Fruit fly (Drosophila melanogaster) whole organism, embryonic: ENCODE measurements around the gene InR.

Experiments
- B-H2 ChIP-seq: fragments of 200-800 bp; sonication (Bioruptor generic); optimal IDR thresholded peaks from 2 replicates; lab custom pipeline; 2018; ENCODE audit warnings: missing biosample characterization, mild to moderate bottlenecking, missing genetic modification characterization
- BEAF-32 ChIP-seq: fragments of 200-800 bp; sonication (Bioruptor generic); optimal IDR thresholded peaks from 3 replicates; lab custom pipeline; 2017; ENCODE audit warnings: missing biosample characterization, missing genetic modification characterization, mild to moderate bottlenecking, moderate library complexity, missing genetic modification reagents
- BtbVII ChIP-seq: fragments of 200-800 bp; sonication (Bioruptor generic); optimal IDR thresholded peaks from 3 replicates; lab custom pipeline; 2017; ENCODE audit warnings: missing biosample characterization, mild to moderate bottlenecking, missing genetic modification characterization
- Bteb2 ChIP-seq: fragments of 200-800 bp; sonication (Bioruptor generic); optimal IDR thresholded peaks from 2 replicates; lab custom pipeline; 2016; ENCODE audit warnings: missing biosample characterization, missing genetic modification characterization
- CG11456 ChIP-seq: fragments of 200-800 bp; sonication (Bioruptor generic); IDR thresholded peaks from 3 replicates; pipeline ENCODE4 v1.3.6; 2022; ENCODE audit warnings: missing biosample characterization, missing genetic modification characterization
- CG12659 ChIP-seq: fragments of 200-800 bp; sonication (Bioruptor generic); optimal IDR thresholded peaks from 3 replicates; lab custom pipeline; 2017; ENCODE audit warnings: mild to moderate bottlenecking, missing biosample characterization, missing genetic modification reagents, missing genetic modification characterization
- CG12769 ChIP-seq: fragments of 200-800 bp; sonication (Bioruptor generic); optimal IDR thresholded peaks from 2 replicates; lab custom pipeline; 2019; ENCODE audit warnings: missing biosample characterization, mild to moderate bottlenecking, missing genetic modification characterization, moderate library complexity
- CG13287 ChIP-seq: fragments of 200-800 bp; sonication (Bioruptor generic); IDR thresholded peaks from 2 replicates; pipeline ENCODE4 v1.3.6; 2022; ENCODE audit warnings: missing biosample characterization, missing genetic modification characterization; ENCODE audit not compliant: partially characterized antibody
- CG13775 ChIP-seq: fragments of 200-800 bp; sonication (Bioruptor generic); optimal IDR thresholded peaks from 3 replicates; lab custom pipeline; 2017; ENCODE audit warnings: missing biosample characterization, mild to moderate bottlenecking, missing genetic modification characterization
- CG1602 ChIP-seq: fragments of 200-800 bp; sonication (Bioruptor generic); optimal IDR thresholded peaks from 3 replicates; lab custom pipeline; 2016; ENCODE audit warnings: missing biosample characterization, missing genetic modification characterization
- CG17359 ChIP-seq: fragments of 200-800 bp; sonication (Bioruptor generic); optimal IDR thresholded peaks from 3 replicates; lab custom pipeline; 2018; ENCODE audit warnings: missing biosample characterization, mild to moderate bottlenecking, missing genetic modification characterization, moderate library complexity
- CG17568 ChIP-seq: fragments of 200-800 bp; sonication (Bioruptor generic); optimal IDR thresholded peaks from 2 replicates; lab custom pipeline; 2018; ENCODE audit warnings: missing biosample characterization, mild to moderate bottlenecking, missing genetic modification characterization, moderate library complexity
- CG18599 ChIP-seq: fragments of 200-800 bp; sonication (Bioruptor generic); optimal IDR thresholded peaks from 3 replicates; lab custom pipeline; 2017; ENCODE audit warnings: missing biosample characterization, missing genetic modification characterization, mild to moderate bottlenecking, moderate library complexity, missing genetic modification reagents
- CG3407 ChIP-seq: fragments of 200-800 bp; sonication (Bioruptor generic); optimal IDR thresholded peaks from 2 replicates; lab custom pipeline; 2018; ENCODE audit warnings: missing biosample characterization, mild to moderate bottlenecking, missing genetic modification characterization
- CG4282 ChIP-seq: fragments of 200-800 bp; sonication (Bioruptor generic); optimal IDR thresholded peaks from 2 replicates; lab custom pipeline; 2016; ENCODE audit warnings: missing biosample characterization, missing genetic modification characterization
- CG5180 ChIP-seq: fragments of 200-800 bp; sonication (Bioruptor generic); optimal IDR thresholded peaks from 3 replicates; lab custom pipeline; 2017; ENCODE audit warnings: missing biosample characterization, missing genetic modification characterization, mild to moderate bottlenecking, moderate library complexity, missing genetic modification reagents
- CG6175 ChIP-seq: fragments of 200-800 bp; sonication (Bioruptor generic); IDR thresholded peaks from 3 replicates; pipeline ENCODE4 v1.3.6; 2022; ENCODE audit warnings: missing biosample characterization, missing genetic modification characterization
- CG6689 ChIP-seq: fragments of 200-800 bp; sonication (Bioruptor generic); IDR thresholded peaks from 2 replicates; pipeline ENCODE4 v1.3.6; 2022; ENCODE audit warnings: missing biosample characterization, missing genetic modification characterization
- CG7556 ChIP-seq: fragments of 200-800 bp; sonication (Bioruptor generic); optimal IDR thresholded peaks from 2 replicates; lab custom pipeline; 2017; ENCODE audit warnings: missing biosample characterization, mild to moderate bottlenecking, missing genetic modification characterization
- CG7745 ChIP-seq: fragments of 200-800 bp; sonication (Bioruptor generic); optimal IDR thresholded peaks from 2 replicates; lab custom pipeline; 2018; ENCODE audit warnings: missing biosample characterization, mild to moderate bottlenecking, missing genetic modification characterization, moderate library complexity
- CG9727 ChIP-seq: fragments of 200-800 bp; sonication (Bioruptor generic); optimal IDR thresholded peaks from 3 replicates; lab custom pipeline; 2017; ENCODE audit warnings: missing biosample characterization, mild to moderate bottlenecking, missing genetic modification characterization
- CHES-1-like ChIP-seq: fragments of 200-800 bp; sonication (Bioruptor generic); optimal IDR thresholded peaks from 2 replicates; lab custom pipeline; 2016; ENCODE audit warnings: missing biosample characterization, missing genetic modification characterization
- CkIIα-i1 ChIP-seq: fragments of 200-800 bp; sonication (Bioruptor generic); IDR thresholded peaks from 2 replicates; pipeline ENCODE4 v1.3.6; 2022; ENCODE audit warnings: missing biosample characterization, missing genetic modification characterization
- Dek ChIP-seq: fragments of 200-800 bp; sonication (Bioruptor generic); optimal IDR thresholded peaks from 3 replicates; lab custom pipeline; 2019; ENCODE audit warnings: missing biosample characterization, mild to moderate bottlenecking, missing genetic modification characterization, moderate library complexity
- ERR ChIP-seq: fragments of 200-800 bp; sonication (Bioruptor generic); optimal IDR thresholded peaks from 2 replicates; lab custom pipeline; 2016; ENCODE audit warnings: missing biosample characterization, missing genetic modification characterization
- Gug ChIP-seq: fragments of 200-800 bp; sonication (Bioruptor generic); IDR thresholded peaks from 4 replicates; pipeline ENCODE4 v1.3.6; 2022; ENCODE audit warnings: missing biosample characterization, missing genetic modification characterization
- Hr3 ChIP-seq: fragments of 200-800 bp; sonication (Bioruptor generic); optimal IDR thresholded peaks from 3 replicates; lab custom pipeline; 2016; ENCODE audit warnings: missing biosample characterization, missing genetic modification characterization
- Kr ChIP-seq: fragments of 200-800 bp; sonication (Bioruptor generic); optimal IDR thresholded peaks from 2 replicates; lab custom pipeline; 2017; ENCODE audit warnings: missing biosample characterization, mild to moderate bottlenecking, missing genetic modification characterization
- Oli ChIP-seq: fragments of 200-800 bp; sonication (Bioruptor generic); optimal IDR thresholded peaks from 2 replicates; lab custom pipeline; 2018; ENCODE audit warnings: missing biosample characterization, mild to moderate bottlenecking, missing genetic modification characterization, moderate library complexity
- Six4 ChIP-seq: fragments of 200-800 bp; sonication (Bioruptor generic); optimal IDR thresholded peaks from 2 replicates; lab custom pipeline; 2016; ENCODE audit warnings: missing biosample characterization, missing genetic modification characterization
- ac ChIP-seq: fragments of 200-800 bp; sonication (Bioruptor generic); optimal IDR thresholded peaks from 3 replicates; lab custom pipeline; 2017; ENCODE audit warnings: missing biosample characterization, mild to moderate bottlenecking, missing genetic modification characterization
- caup ChIP-seq: fragments of 200-800 bp; sonication (Bioruptor generic); optimal IDR thresholded peaks from 3 replicates; lab custom pipeline; 2017; ENCODE audit warnings: missing biosample characterization, mild to moderate bottlenecking, missing genetic modification characterization, moderate library complexity; ENCODE audit not compliant: severe bottlenecking
- chn ChIP-seq: fragments of 200-800 bp; sonication (Bioruptor generic); optimal IDR thresholded peaks from 2 replicates; lab custom pipeline; 2016; ENCODE audit warnings: missing biosample characterization, missing genetic modification characterization
- dan ChIP-seq: fragments of 200-800 bp; sonication (Bioruptor generic); IDR thresholded peaks from 2 replicates; pipeline ENCODE4 v1.3.6; 2022; ENCODE audit warnings: missing biosample characterization, missing genetic modification characterization
- dimm ChIP-seq: fragments of 200-800 bp; sonication (Bioruptor generic); IDR thresholded peaks from 2 replicates; pipeline ENCODE4 v1.3.6; 2022; ENCODE audit warnings: missing biosample characterization, missing genetic modification characterization
- dmrt11E ChIP-seq: fragments of 200-800 bp; sonication (Bioruptor generic); optimal IDR thresholded peaks from 3 replicates; lab custom pipeline; 2018; ENCODE audit warnings: missing biosample characterization, mild to moderate bottlenecking, missing genetic modification characterization, moderate library complexity
- fd3F ChIP-seq: fragments of 200-800 bp; sonication (Bioruptor generic); optimal IDR thresholded peaks from 2 replicates; lab custom pipeline; 2018; ENCODE audit warnings: missing biosample characterization, mild to moderate bottlenecking, missing genetic modification characterization, moderate library complexity
- gcm ChIP-seq: fragments of 200-800 bp; sonication (Bioruptor generic); optimal IDR thresholded peaks from 2 replicates; lab custom pipeline; 2019; ENCODE audit warnings: missing biosample characterization, mild to moderate bottlenecking, missing genetic modification characterization, moderate library complexity
- insv ChIP-seq, 2 experiments: fragments of 200-800 bp; sonication (Bioruptor generic); optimal IDR thresholded peaks; 3 replicates each; lab custom pipeline; 2016 to 2018; ENCODE audit warnings: missing biosample characterization in 2 of 2, missing genetic modification characterization in 2 of 2
- maf-S ChIP-seq: fragments of 200-800 bp; sonication (Bioruptor generic); optimal IDR thresholded peaks from 2 replicates; lab custom pipeline; 2016; ENCODE audit warnings: missing biosample characterization, missing genetic modification characterization
- mam ChIP-seq: fragments of 200-800 bp; sonication (Bioruptor generic); optimal IDR thresholded peaks from 3 replicates; lab custom pipeline; 2016; ENCODE audit warnings: missing biosample characterization, missing genetic modification characterization
- nom ChIP-seq: fragments of 200-800 bp; sonication (Bioruptor generic); optimal IDR thresholded peaks from 2 replicates; lab custom pipeline; 2017; ENCODE audit warnings: missing biosample characterization, missing genetic modification characterization, mild to moderate bottlenecking, moderate library complexity, missing genetic modification reagents
- pb ChIP-seq: fragments of 200-800 bp; sonication (Bioruptor generic); optimal IDR thresholded peaks from 3 replicates; lab custom pipeline; 2016; ENCODE audit warnings: missing biosample characterization, missing genetic modification characterization
- pros ChIP-seq: fragments of 200-800 bp; sonication (Bioruptor generic); optimal IDR thresholded peaks from 3 replicates; lab custom pipeline; 2019; ENCODE audit warnings: missing biosample characterization, mild to moderate bottlenecking, missing genetic modification characterization, moderate library complexity
- sc ChIP-seq, 3 experiments: fragments of >200 bp in 2 of 3; fragments of 200-800 bp in 1 of 3; sonication (Bioruptor generic) in 1 of 3; optimal IDR thresholded peaks; 2 replicates in 2 of 3; 3 replicates in 1 of 3; lab custom pipeline; 2017; ENCODE audit warnings: mild to moderate bottlenecking in 1 of 3, missing biosample characterization in 1 of 3, missing genetic modification characterization in 1 of 3, missing genetic modification reagents in 1 of 3
- ssp ChIP-seq: fragments of 200-800 bp; sonication (Bioruptor generic); IDR thresholded peaks from 2 replicates; pipeline ENCODE4 v1.3.6; 2022; ENCODE audit warnings: missing biosample characterization, missing genetic modification characterization
- tup ChIP-seq: fragments of 200-800 bp; sonication (Bioruptor generic); optimal IDR thresholded peaks from 2 replicates; lab custom pipeline; 2016; ENCODE audit warnings: missing biosample characterization, mild to moderate bottlenecking, missing genetic modification characterization, moderate library complexity
- yki ChIP-seq: fragments of >200 bp; optimal IDR thresholded peaks from 3 replicates; lab custom pipeline; 2018
- zf30C ChIP-seq: fragments of 200-800 bp; sonication (Bioruptor generic); optimal IDR thresholded peaks from 3 replicates; lab custom pipeline; 2018; ENCODE audit warnings: missing biosample characterization, mild to moderate bottlenecking, missing genetic modification characterization

The InR gene

dm6 chr3R:21662501-21663007 lies 43.4 kb upstream of the InR start, which contains the start of gene Archease (continued):
- TF ChIP-seq caup, result peak; percentile 60
- TF ChIP-seq insv (GFP tag; optimal IDR thresholded peaks at IDR 0.05; lab: Kevin White, UChicago), result peak; percentile 86 to 98
- no peak for TF ChIP-seq ac
- peak; percentile 43 for TF ChIP-seq CG13775 (GFP tag; lab: Kevin White, UChicago)
- TF ChIP-seq Bteb2 (GFP tag; lab: Kevin White, UChicago), result peak; percentile 20
- TF ChIP-seq tup (GFP tag; lab: Kevin White, UChicago), result no peak
- no peak for TF ChIP-seq dan (GFP tag; lab: Robert Waterston, UW)
- TF ChIP-seq CG18599, result no peak
- peak; percentile 17 for TF ChIP-seq Dek
- TF ChIP-seq CG12659 (GFP tag; lab: Kevin White, UChicago), result peak; percentile 69
- no peak for TF ChIP-seq chn (GFP tag; lab: Kevin White, UChicago)
- peak; percentile 68 for TF ChIP-seq B-H2 (GFP tag; lab: Kevin White, UChicago)
- peak; percentile 15; the same call in 1 of the 4 replicates for TF ChIP-seq Gug (GFP tag; lab: Robert Waterston, UW)
- TF ChIP-seq CkIIα-i1, result no peak
- no peak for TF ChIP-seq CG7745
- no peak for TF ChIP-seq CG6175 (GFP tag; lab: Robert Waterston, UW)
- TF ChIP-seq sc (optimal IDR thresholded peaks at IDR 0.05; lab: Kevin White, UChicago), result no peak
- TF ChIP-seq sc (GFP tag; optimal IDR thresholded peaks at IDR 0.05; lab: Kevin White, UChicago), result no peak
- peak; percentile 64 for TF ChIP-seq BtbVII
- TF ChIP-seq nom (GFP tag; lab: Kevin White, UChicago), result peak; percentile 73
- no peak for TF ChIP-seq ERR (GFP tag; lab: Kevin White, UChicago)
- peak; percentile 13 for TF ChIP-seq dmrt11E (tag; lab: Kevin White, UChicago)
- peak; percentile 20 for TF ChIP-seq CG5180 (GFP tag; lab: Kevin White, UChicago)
- TF ChIP-seq CG17359, result peak; percentile 62
- no peak for TF ChIP-seq ssp (GFP tag; lab: Robert Waterston, UW)
- no peak for TF ChIP-seq maf-S (GFP tag; lab: Kevin White, UChicago)
- peak; percentile 62 for TF ChIP-seq CHES-1-like (GFP tag; lab: Kevin White, UChicago)
- TF ChIP-seq pros, result no peak
- no peak for TF ChIP-seq CG3407 (GFP tag; lab: Kevin White, UChicago)
- TF ChIP-seq CG13287 (GFP tag; lab: Robert Waterston, UW), result peak; percentile 26; the same call in 1 of the 2 replicates
- peak; percentile 18 for TF ChIP-seq fd3F
- no peak for TF ChIP-seq CG4282 (GFP tag; lab: Kevin White, UChicago)
- TF ChIP-seq CG1602, result no peak
- TF ChIP-seq CG6689 (GFP tag; lab: Robert Waterston, UW), result no peak
- no peak for TF ChIP-seq dimm (GFP tag; lab: Robert Waterston, UW)
- no peak for TF ChIP-seq Kr (GFP tag; lab: Kevin White, UChicago)
- peak; percentile 54 for TF ChIP-seq CG12769
- peak; percentile 54 for TF ChIP-seq CG7556 (GFP tag; lab: Kevin White, UChicago)
- TF ChIP-seq Hr3 (GFP tag; lab: Kevin White, UChicago), result no peak
- 0 out of 3 replicates have a peak, but pooled peaks have one; percentile 12 for TF ChIP-seq CG11456 (GFP tag; lab: Robert Waterston, UW)
- TF ChIP-seq zf30C (GFP tag; lab: Kevin White, UChicago), result no peak
- no peak for TF ChIP-seq yki (lab: Kevin White, UChicago)
- peak; percentile 14 for TF ChIP-seq Oli (tag; lab: Kevin White, UChicago)
- peak; percentile 36 for TF ChIP-seq BEAF-32 (GFP tag; lab: Kevin White, UChicago)
- TF ChIP-seq mam (GFP tag; lab: Kevin White, UChicago), result peak; percentile 23
- TF ChIP-seq Six4 (GFP tag; lab: Kevin White, UChicago), result no peak
- TF ChIP-seq CG9727 (GFP tag; lab: Kevin White, UChicago), result peak; percentile 40
- no peak for TF ChIP-seq pb (GFP tag; lab: Kevin White, UChicago)
- peak; percentile 99 for TF ChIP-seq CG17568 (GFP tag; lab: Kevin White, UChicago)
- TF ChIP-seq gcm, result peak; percentile 61
